Worm (Caenorhabditis elegans) whole organism, L3 larva: ENCODE measurements around the gene F54B8.4.

Experiments used
- ceh-16 ChIP-seq: sonication (generic microtip); optimal IDR thresholded peaks from 2 replicates; lab custom pipeline; 2017; ENCODE audit warnings: missing biosample characterization, missing genetic modification characterization
- ceh-28 ChIP-seq: fragments of 150-350 bp; optimal IDR thresholded peaks from 2 replicates; lab custom pipeline; 2014; ENCODE audit warnings: missing biosample characterization, missing genetic modification reagents, missing genetic modification characterization
- ceh-82 ChIP-seq: fragments of 150-350 bp; optimal IDR thresholded peaks from 2 replicates; lab custom pipeline; 2014; ENCODE audit warnings: missing biosample characterization, missing genetic modification characterization
- elt-2 ChIP-seq: sonication (generic microtip); optimal IDR thresholded peaks from 2 replicates; lab custom pipeline; 2016; ENCODE audit warnings: missing genetic modification reagents, mild to moderate bottlenecking, missing genetic modification characterization, missing compliant biosample characterization
- fkh-10 ChIP-seq: sonication (generic microtip); optimal IDR thresholded peaks from 2 replicates; lab custom pipeline; 2017; ENCODE audit warnings: missing biosample characterization, missing genetic modification reagents, missing genetic modification characterization
- fos-1 ChIP-seq: fragments of 150-350 bp; optimal IDR thresholded peaks from 2 replicates; lab custom pipeline; 2014; ENCODE audit warnings: missing biosample characterization, missing genetic modification characterization
- hmg-11 ChIP-seq: sonication (generic microtip); optimal IDR thresholded peaks from 2 replicates; lab custom pipeline; 2016; ENCODE audit warnings: missing genetic modification characterization, missing compliant biosample characterization
- nhr-11 ChIP-seq: fragments of 150-350 bp; optimal IDR thresholded peaks from 2 replicates; lab custom pipeline; 2014; ENCODE audit warnings: missing biosample characterization, missing genetic modification characterization
- nhr-12 ChIP-seq: fragments of 150-350 bp; optimal IDR thresholded peaks from 2 replicates; lab custom pipeline; 2014; ENCODE audit warnings: missing biosample characterization, missing genetic modification characterization
- nhr-25 ChIP-seq: sonication (generic microtip); optimal IDR thresholded peaks from 2 replicates; lab custom pipeline; 2017; ENCODE audit warnings: missing biosample characterization, missing genetic modification characterization
- pha-4 ChIP-seq: fragments of 150-350 bp; optimal IDR thresholded peaks from 2 replicates; lab custom pipeline; 2014; ENCODE audit warnings: missing biosample characterization, missing genetic modification reagents, missing genetic modification characterization
- snpc-4 ChIP-seq: fragments of 150-350 bp; optimal IDR thresholded peaks from 2 replicates; lab custom pipeline; 2014; ENCODE audit warnings: missing biosample characterization, missing genetic modification characterization
- ztf-4 ChIP-seq: fragments of 150-350 bp; optimal IDR thresholded peaks from 2 replicates; lab custom pipeline; 2014; ENCODE audit warnings: missing biosample characterization, missing genetic modification characterization

DNA sequence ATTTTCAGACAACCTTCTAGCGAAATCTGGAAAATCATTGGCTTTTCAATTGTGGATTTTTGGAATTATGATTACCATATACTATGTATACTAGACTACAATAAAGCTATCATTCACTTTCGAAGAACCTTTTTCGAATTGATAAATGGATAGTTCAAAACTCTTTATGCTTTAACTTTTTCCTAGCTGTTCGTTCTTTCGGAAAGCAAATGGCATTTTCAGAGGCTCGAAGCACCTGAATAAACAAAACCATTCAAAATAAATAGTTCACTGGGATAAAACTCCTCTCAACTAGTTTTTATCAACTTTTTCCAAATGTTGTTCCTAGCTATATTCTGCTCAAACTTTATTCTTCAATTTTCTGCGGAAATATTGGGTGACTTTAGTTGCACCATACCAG, 35.1 kb upstream of the F54B8.4 start, which contains the start of gene T26E4.2:
- TF ChIP-seq elt-2 (tag; lab: Kevin White, UChicago) = no peak
- no peak for TF ChIP-seq fkh-10
- TF ChIP-seq nhr-25 (tag; lab: Kevin White, UChicago) = no peak
- no peak for TF ChIP-seq ztf-4 (tag; lab: Kevin White, UChicago)
- TF ChIP-seq ceh-82 (tag; lab: Kevin White, UChicago) = no peak
- no peak for TF ChIP-seq ceh-28
- no peak for TF ChIP-seq nhr-11 (tag; lab: Kevin White, UChicago)
- TF ChIP-seq snpc-4 (tag; lab: Kevin White, UChicago) = no peak
- TF ChIP-seq ceh-16 (tag; lab: Kevin White, UChicago) = no peak
- TF ChIP-seq hmg-11 (tag; lab: Kevin White, UChicago) = no peak
- no peak for TF ChIP-seq pha-4 (tag; lab: Kevin White, UChicago)
- TF ChIP-seq nhr-12 (tag; lab: Kevin White, UChicago) = no peak
- no peak for TF ChIP-seq fos-1 (tag; lab: Kevin White, UChicago)
